Worm (Caenorhabditis elegans) whole organism, L2 larva: ENCODE results near the gene C04E12.2.

Experiments used
- C34F6.9 ChIP-seq: fragments of 150-350 bp; optimal IDR thresholded peaks from 2 replicates; lab custom pipeline; 2014; ENCODE audit warnings: missing biosample characterization, missing genetic modification characterization
- F13H6.1 ChIP-seq: sonication (generic microtip); optimal IDR thresholded peaks from 2 replicates; lab custom pipeline; 2016; ENCODE audit warnings: missing genetic modification characterization, missing compliant biosample characterization
- R02D3.7 ChIP-seq: fragments of 150-350 bp; optimal IDR thresholded peaks from 2 replicates; lab custom pipeline; 2014; ENCODE audit warnings: missing biosample characterization, missing genetic modification characterization
- Y55F3AM.14 ChIP-seq: fragments of 200-800 bp; sonication (Bioruptor generic); optimal IDR thresholded peaks from 2 replicates; lab custom pipeline; 2018; ENCODE audit warnings: mild to moderate bottlenecking, missing genetic modification characterization, missing compliant biosample characterization
- ZK546.5 ChIP-seq: sonication (generic microtip); optimal IDR thresholded peaks from 2 replicates; lab custom pipeline; 2017; ENCODE audit warnings: missing biosample characterization, missing genetic modification characterization
- alr-1 ChIP-seq: fragments of 150-350 bp; optimal IDR thresholded peaks from 2 replicates; lab custom pipeline; 2014; ENCODE audit warnings: missing biosample characterization, missing genetic modification characterization
- aly-2 ChIP-seq: fragments of 150-350 bp; optimal IDR thresholded peaks from 2 replicates; lab custom pipeline; 2014; ENCODE audit warnings: missing biosample characterization, missing genetic modification characterization
- ama-1 ChIP-seq: fragments of 150-350 bp; optimal IDR thresholded peaks from 2 replicates; lab custom pipeline; 2018; ENCODE audit warnings: inconsistent platforms
- blmp-1 ChIP-seq: sonication (generic microtip); optimal IDR thresholded peaks from 2 replicates; lab custom pipeline; 2017; ENCODE audit warnings: missing genetic modification characterization, mild to moderate bottlenecking, missing compliant biosample characterization, antibody characterized with exemption, moderate library complexity; ENCODE audit not compliant: insufficient read depth
- ceh-16 ChIP-seq: fragments of 150-350 bp; optimal IDR thresholded peaks from 2 replicates; lab custom pipeline; 2014; ENCODE audit warnings: missing biosample characterization, missing genetic modification characterization
- ceh-82 ChIP-seq: fragments of 150-350 bp; optimal IDR thresholded peaks from 2 replicates; lab custom pipeline; 2014; ENCODE audit warnings: missing biosample characterization, missing genetic modification characterization
- crh-2 ChIP-seq: sonication (generic microtip); optimal IDR thresholded peaks from 2 replicates; lab custom pipeline; 2017; ENCODE audit warnings: missing biosample characterization, missing genetic modification characterization
- dmd-4 ChIP-seq: sonication (generic microtip); optimal IDR thresholded peaks from 2 replicates; lab custom pipeline; 2017; ENCODE audit warnings: missing biosample characterization, missing genetic modification characterization
- egl-27 ChIP-seq: sonication (generic microtip); optimal IDR thresholded peaks from 3 replicates; lab custom pipeline; 2017; ENCODE audit warnings: missing biosample characterization, missing genetic modification reagents, missing genetic modification characterization
- elt-1 ChIP-seq: fragments of 150-350 bp; optimal IDR thresholded peaks from 2 replicates; lab custom pipeline; 2014; ENCODE audit warnings: missing biosample characterization, missing genetic modification characterization
- elt-3 ChIP-seq: sonication (generic microtip); optimal IDR thresholded peaks from 2 replicates; lab custom pipeline; 2017; ENCODE audit warnings: missing biosample characterization, missing genetic modification characterization
- fos-1 ChIP-seq: fragments of 150-350 bp; optimal IDR thresholded peaks from 2 replicates; lab custom pipeline; 2014; ENCODE audit warnings: missing biosample characterization, missing genetic modification characterization
- gmeb-1 ChIP-seq: fragments of 150-350 bp; optimal IDR thresholded peaks from 2 replicates; lab custom pipeline; 2014; ENCODE audit warnings: missing biosample characterization, missing genetic modification characterization
- lin-11 ChIP-seq: fragments of 150-350 bp; sonication (generic microtip); optimal IDR thresholded peaks from 2 replicates; lab custom pipeline; 2014; ENCODE audit warnings: missing biosample characterization, missing genetic modification characterization, inconsistent platforms, mixed read lengths
- lin-13 ChIP-seq: fragments of 150-350 bp; optimal IDR thresholded peaks from 2 replicates; lab custom pipeline; 2014; ENCODE audit warnings: missing biosample characterization, missing genetic modification reagents, missing genetic modification characterization
- lin-39 ChIP-seq: fragments of 150-350 bp; optimal IDR thresholded peaks from 2 replicates; lab custom pipeline; 2014; ENCODE audit warnings: missing biosample characterization, missing genetic modification reagents, missing genetic modification characterization
- lsy-2 ChIP-seq, 2 experiments: fragments of 150-350 bp in 1 of 2; sonication (generic microtip) in 1 of 2; optimal IDR thresholded peaks; 2 replicates each; lab custom pipeline; 2014 to 2017; ENCODE audit warnings: missing biosample characterization in 2 of 2, missing genetic modification characterization in 2 of 2
- mab-5 ChIP-seq: fragments of 150-350 bp; optimal IDR thresholded peaks from 2 replicates; lab custom pipeline; 2014; ENCODE audit warnings: missing biosample characterization, missing genetic modification characterization
- mbf-1 ChIP-seq: sonication (generic microtip); optimal IDR thresholded peaks from 2 replicates; lab custom pipeline; 2017; ENCODE audit warnings: missing biosample characterization, missing genetic modification characterization
- mdl-1 ChIP-seq, 2 experiments: fragments of 150-350 bp in 1 of 2; sonication (generic microtip) in 1 of 2; optimal IDR thresholded peaks; 2 replicates each; lab custom pipeline; 2017; ENCODE audit warnings: missing biosample characterization in 2 of 2, missing genetic modification characterization in 2 of 2
- nhr-10 ChIP-seq: sonication (generic microtip); optimal IDR thresholded peaks from 2 replicates; lab custom pipeline; 2017; ENCODE audit warnings: missing biosample characterization, missing genetic modification characterization
- nhr-11 ChIP-seq: fragments of 150-350 bp; optimal IDR thresholded peaks from 2 replicates; lab custom pipeline; 2014; ENCODE audit warnings: missing biosample characterization, missing genetic modification characterization
- nhr-12 ChIP-seq: fragments of 150-350 bp; optimal IDR thresholded peaks from 2 replicates; lab custom pipeline; 2014; ENCODE audit warnings: missing biosample characterization, missing genetic modification characterization
- nhr-129 ChIP-seq: fragments of 150-350 bp; optimal IDR thresholded peaks from 2 replicates; lab custom pipeline; 2014; ENCODE audit warnings: missing biosample characterization, missing genetic modification characterization
- nhr-21 ChIP-seq: fragments of 150-350 bp; optimal IDR thresholded peaks from 2 replicates; lab custom pipeline; 2014; ENCODE audit warnings: missing biosample characterization, missing genetic modification characterization
- nhr-23 ChIP-seq: fragments of 150-350 bp; optimal IDR thresholded peaks from 2 replicates; lab custom pipeline; 2014; ENCODE audit warnings: missing biosample characterization, missing genetic modification reagents, missing genetic modification characterization
- nhr-237 ChIP-seq: fragments of 150-350 bp; optimal IDR thresholded peaks from 2 replicates; lab custom pipeline; 2014; ENCODE audit warnings: missing biosample characterization, missing genetic modification characterization
- nhr-25 ChIP-seq: fragments of 150-350 bp; sonication (generic microtip); optimal IDR thresholded peaks from 3 replicates; lab custom pipeline; 2014; ENCODE audit warnings: missing biosample characterization, missing genetic modification characterization
- nhr-6 ChIP-seq: fragments of 150-350 bp; optimal IDR thresholded peaks from 2 replicates; lab custom pipeline; 2014; ENCODE audit warnings: missing biosample characterization, missing genetic modification characterization
- nhr-77 ChIP-seq: fragments of 150-350 bp; optimal IDR thresholded peaks from 2 replicates; lab custom pipeline; 2014; ENCODE audit warnings: missing biosample characterization, missing genetic modification characterization
- peb-1 ChIP-seq: fragments of 150-350 bp; optimal IDR thresholded peaks from 2 replicates; lab custom pipeline; 2014; ENCODE audit warnings: missing biosample characterization, missing genetic modification characterization
- sem-4 ChIP-seq: fragments of 150-350 bp; optimal IDR thresholded peaks from 2 replicates; lab custom pipeline; 2014; ENCODE audit warnings: missing biosample characterization, missing genetic modification reagents, missing genetic modification characterization
- skn-1 ChIP-seq: sonication (generic microtip); optimal IDR thresholded peaks from 2 replicates; lab custom pipeline; 2017; ENCODE audit warnings: missing biosample characterization, missing genetic modification characterization
- sma-3 ChIP-seq: sonication (generic microtip); optimal IDR thresholded peaks from 2 replicates; lab custom pipeline; 2016; ENCODE audit warnings: missing genetic modification reagents, missing genetic modification characterization, missing compliant biosample characterization
- sma-9 ChIP-seq, 2 experiments: fragments of 150-350 bp in 1 of 2; sonication (generic microtip) in 1 of 2; optimal IDR thresholded peaks; 2 replicates each; lab custom pipeline; 2014 to 2016; ENCODE audit warnings: missing genetic modification characterization in 2 of 2, mild to moderate bottlenecking in 1 of 2, missing biosample characterization in 1 of 2, missing compliant biosample characterization in 1 of 2, missing genetic modification reagents in 1 of 2, moderate library complexity in 1 of 2
- snpc-4 ChIP-seq: fragments of 150-350 bp; optimal IDR thresholded peaks from 2 replicates; lab custom pipeline; 2014; ENCODE audit warnings: missing biosample characterization, missing genetic modification characterization
- unc-39 ChIP-seq: fragments of 150-350 bp; optimal IDR thresholded peaks from 2 replicates; lab custom pipeline; 2014; ENCODE audit warnings: missing biosample characterization, missing genetic modification characterization
- unc-55 ChIP-seq: fragments of 150-350 bp; sonication (generic microtip); optimal IDR thresholded peaks from 3 replicates; lab custom pipeline; 2014; ENCODE audit warnings: missing biosample characterization, missing genetic modification reagents, missing genetic modification characterization
- unc-62 ChIP-seq: fragments of 150-350 bp; optimal IDR thresholded peaks from 2 replicates; lab custom pipeline; 2014; ENCODE audit warnings: missing biosample characterization, missing genetic modification reagents, missing genetic modification characterization
- zag-1 ChIP-seq: fragments of 150-350 bp; optimal IDR thresholded peaks from 2 replicates; lab custom pipeline; 2014; ENCODE audit warnings: missing biosample characterization, missing genetic modification characterization
- ztf-1 ChIP-seq: fragments of 200-800 bp; sonication (Bioruptor generic); conservative IDR thresholded peaks from 2 replicates; pipeline ENCODE4 v1.3.6; 2022; ENCODE audit warnings: missing genetic modification characterization, missing compliant biosample characterization
- ztf-11 ChIP-seq: sonication (generic microtip); optimal IDR thresholded peaks from 2 replicates; lab custom pipeline; 2017; ENCODE audit warnings: missing biosample characterization, missing genetic modification characterization
- ztf-4 ChIP-seq: fragments of 150-350 bp; optimal IDR thresholded peaks from 2 replicates; lab custom pipeline; 2014; ENCODE audit warnings: missing biosample characterization, missing genetic modification characterization

The C04E12.2 gene

DNA sequence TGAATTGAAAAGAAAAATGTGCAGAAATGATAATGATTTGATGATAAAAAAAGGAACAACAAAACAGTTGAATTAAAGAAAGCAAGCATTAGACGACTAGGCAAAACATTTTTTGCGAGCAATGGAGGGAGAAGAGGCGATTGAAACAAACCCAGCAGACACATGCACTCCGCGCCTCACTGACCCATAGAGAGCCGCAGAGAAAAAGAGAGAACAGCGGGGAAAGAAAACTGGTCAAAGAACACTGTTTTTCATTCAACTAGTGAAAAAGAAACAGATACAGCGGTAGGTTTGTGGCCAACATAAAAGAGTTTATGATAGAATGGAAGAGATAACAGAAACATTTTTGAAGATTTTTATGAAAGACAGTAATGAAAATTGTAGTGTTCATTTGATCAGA, 20.4 kb downstream of the C04E12.2 start (continued):
- TF ChIP-seq Y55F3AM.14 (GFP tag; lab: Kevin White, UChicago) (no peak), unc-62 (no peak), nhr-23 (tag; lab: Kevin White, UChicago) (no peak), skn-1 (tag; lab: Kevin White, UChicago) (no peak), lsy-2 (tag; optimal IDR thresholded peaks at IDR 0.05; lab: Kevin White, UChicago) (peak in 1 of 2 experiments; percentile 27), nhr-129 (tag; lab: Kevin White, UChicago) (peak; percentile 31), dmd-4 (no peak), ama-1 (lab: Kevin White, UChicago) (no peak), fos-1 (tag; lab: Kevin White, UChicago) (peak; percentile 29), ztf-1 (GFP tag; lab: Robert Waterston, UW) (no peak), nhr-25 (tag; lab: Kevin White, UChicago) (no peak), ztf-4 (tag; lab: Kevin White, UChicago) (no peak), nhr-77 (no peak)

DNA sequence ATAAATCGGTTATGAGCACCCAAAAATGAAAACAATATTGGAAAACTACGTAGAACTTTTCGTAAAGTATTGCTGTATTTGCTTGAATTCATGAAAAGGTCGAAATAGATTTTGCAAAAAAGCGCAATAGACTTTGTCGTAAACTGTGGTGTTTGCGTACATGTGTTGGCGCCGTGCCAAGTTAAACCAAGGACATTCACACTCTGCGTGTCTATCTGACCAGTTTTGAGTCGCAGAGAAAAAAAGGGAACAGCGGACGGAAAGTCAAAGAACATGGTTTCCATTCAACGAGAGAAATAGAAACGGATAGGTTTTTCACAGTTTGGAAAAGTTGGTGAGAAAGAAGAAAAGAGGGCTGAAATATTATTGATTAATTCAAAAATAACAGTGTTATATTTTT, 23.1 kb downstream of the C04E12.2 start:
- TF ChIP-seq nhr-77: no peak
- TF ChIP-seq zag-1 (tag; lab: Kevin White, UChicago): peak; percentile 42
- TF ChIP-seq unc-55 (GFP tag; lab: Kevin White, UChicago): peak; percentile 63
- TF ChIP-seq ceh-16 (tag; lab: Kevin White, UChicago): no peak
- TF ChIP-seq fos-1 (tag; lab: Kevin White, UChicago): peak; percentile 89
- TF ChIP-seq dmd-4: no peak
- peak; percentile 63 for TF ChIP-seq snpc-4 (tag; lab: Kevin White, UChicago)
- peak; percentile 51 to 85 for TF ChIP-seq lsy-2 (tag; optimal IDR thresholded peaks at IDR 0.05; lab: Kevin White, UChicago)
- peak; percentile 76 for TF ChIP-seq lin-13 (GFP tag; lab: Kevin White, UChicago)
- no peak for TF ChIP-seq alr-1 (tag; lab: Kevin White, UChicago)
- no peak for TF ChIP-seq R02D3.7 (tag; lab: Kevin White, UChicago)
- no peak for TF ChIP-seq nhr-10
- peak; percentile 18 for TF ChIP-seq mab-5 (tag; lab: Kevin White, UChicago)
- TF ChIP-seq aly-2 (tag; lab: Kevin White, UChicago): no peak
- TF ChIP-seq ztf-4 (tag; lab: Kevin White, UChicago): no peak
- peak; percentile 89 for TF ChIP-seq nhr-129 (tag; lab: Kevin White, UChicago)
- peak; percentile 90 for TF ChIP-seq egl-27 (tag; lab: Kevin White, UChicago)
- no peak for TF ChIP-seq lin-39 (tag; lab: Kevin White, UChicago)
- TF ChIP-seq C34F6.9 (tag; lab: Kevin White, UChicago): peak; percentile 86
- no peak for TF ChIP-seq ZK546.5 (tag; lab: Kevin White, UChicago)
- TF ChIP-seq nhr-237: no peak
- TF ChIP-seq nhr-25 (tag; lab: Kevin White, UChicago): peak; percentile 96
- TF ChIP-seq nhr-21: peak; percentile 84
- no peak for TF ChIP-seq nhr-23 (tag; lab: Kevin White, UChicago)
- no peak for TF ChIP-seq ztf-11
- TF ChIP-seq sem-4 (tag; lab: Kevin White, UChicago): peak; percentile 73
- no peak for TF ChIP-seq nhr-12 (tag; lab: Kevin White, UChicago)
- TF ChIP-seq nhr-11: no peak
- TF ChIP-seq nhr-6 (tag; lab: Kevin White, UChicago): peak; percentile 83
- no peak for TF ChIP-seq skn-1 (tag; lab: Kevin White, UChicago)
- TF ChIP-seq unc-39 (tag; lab: Kevin White, UChicago): no peak
- peak; percentile 37 for TF ChIP-seq lin-11 (tag; lab: Kevin White, UChicago)
- TF ChIP-seq ztf-1 (GFP tag; lab: Robert Waterston, UW): no peak
- no peak for TF ChIP-seq ceh-82 (tag; lab: Kevin White, UChicago)
- no peak for TF ChIP-seq elt-3
- peak; percentile 84 for TF ChIP-seq crh-2 (tag; lab: Kevin White, UChicago)
- peak; percentile 99 for TF ChIP-seq sma-9 (GFP tag; optimal IDR thresholded peaks at IDR 0.05; lab: Kevin White, UChicago)
- TF ChIP-seq sma-9 (tag; optimal IDR thresholded peaks at IDR 0.05; lab: Kevin White, UChicago): peak; percentile 58
- TF ChIP-seq gmeb-1: peak; percentile 73
- TF ChIP-seq mdl-1 (tag; optimal IDR thresholded peaks at IDR 0.05; lab: Kevin White, UChicago): peak in 1 of 2 experiments; percentile 60
- no peak for TF ChIP-seq unc-62
- peak; percentile 29 for TF ChIP-seq blmp-1 (tag; lab: Kevin White, UChicago)
- TF ChIP-seq sma-3 (GFP tag; lab: Kevin White, UChicago): peak; percentile 88
- TF ChIP-seq Y55F3AM.14 (GFP tag; lab: Kevin White, UChicago): peak; percentile 56
- no peak for TF ChIP-seq elt-1 (tag; lab: Kevin White, UChicago)
- TF ChIP-seq peb-1 (tag; lab: Kevin White, UChicago): no peak
- peak; percentile 90 for TF ChIP-seq F13H6.1 (tag; lab: Kevin White, UChicago)
- TF ChIP-seq mbf-1: no peak
- TF ChIP-seq ama-1 (lab: Kevin White, UChicago): no peak
- TF ChIP-seq, all 48 proteins: peak for 23
